Fruit fly (Drosophila melanogaster): ENCODE results near the gene CG9550.
A peak's percentile ranks its signal among the peaks of the same experiment; 100 is the strongest.

dm6 chr2L:6461497-6461896, 35.4 kb upstream of the CG9550 start:
- TF ChIP-seq psq (GFP tag; optimal IDR thresholded peaks at IDR 0.05) (peak; percentile 20), rgr (GFP tag; optimal IDR thresholded peaks at IDR 0.05) (peak; percentile 87), woc (GFP tag; optimal IDR thresholded peaks at IDR 0.05) (peak; percentile 17)
